Worm (Caenorhabditis elegans): Measurements from ENCODE around the gene R02D1.2.
"Not testable (repeated sequence)": the region's sequence is repeated elsewhere in the genome, so short reads cannot be mapped to it uniquely, and the experiment has no call there.

The R02D1.2 gene

ce11 chrV:4345714-4346113, 23.1 kb upstream of the R02D1.2 start, which contains the start of gene figl-1:
Gene figl-1, minus strand, starts transcription at chrV:4345999.
- TF ChIP-seq ceh-2 (tag; optimal IDR thresholded peaks at IDR 0.05) (no peak), ztf-16 (tag; optimal IDR thresholded peaks at IDR 0.05) (no peak), unc-3 (GFP tag; conservative IDR thresholded peaks at IDR 0.05) (no peak), unc-3 (tag; optimal IDR thresholded peaks at IDR 0.05) (no peak), hlh-30 (tag; optimal IDR thresholded peaks at IDR 0.05; ENCODE audit: insufficient read depth) (no peak), tbx-2 (tag; optimal IDR thresholded peaks at IDR 0.05) (no peak), K09A11.1 (tag; optimal IDR thresholded peaks at IDR 0.05; ENCODE audit: insufficient read depth) (no peak), dve-1 (tag; optimal IDR thresholded peaks at IDR 0.05) (no peak), ref-2 (tag; optimal IDR thresholded peaks at IDR 0.05) (no peak), C08G9.2 (tag; optimal IDR thresholded peaks at IDR 0.05) (no peak)

ce11 chrV:4341736-4342135, 19.1 kb upstream of the R02D1.2 start:
- TF ChIP-seq ceh-6 (GFP tag; optimal IDR thresholded peaks at IDR 0.05) (no peak), npax-4 (tag; optimal IDR thresholded peaks at IDR 0.05) (no peak), ceh-9 (tag; optimal IDR thresholded peaks at IDR 0.05) (no peak)

ce11 chrV:4341208-4341607, 18.6 kb upstream of the R02D1.2 start, which contains the start of gene glrx-3:
Gene glrx-3, minus strand, starts transcription at chrV:4341308.
- no peak for TF ChIP-seq hlh-13 (GFP tag; optimal IDR thresholded peaks at IDR 0.05)
- no peak for TF ChIP-seq T23F11.4 (GFP tag; optimal IDR thresholded peaks at IDR 0.05)
- no peak for TF ChIP-seq eyg-1 (tag; optimal IDR thresholded peaks at IDR 0.05)
- no peak for TF ChIP-seq Y22D7AL.16 (tag; optimal IDR thresholded peaks at IDR 0.05)
- TF ChIP-seq fax-1 (tag; optimal IDR thresholded peaks at IDR 0.05) = no peak
- TF ChIP-seq odd-2 (tag; optimal IDR thresholded peaks at IDR 0.05) = no peak
- no peak for TF ChIP-seq ref-2 (tag; optimal IDR thresholded peaks at IDR 0.05)
- no peak for TF ChIP-seq nhr-11 (tag; optimal IDR thresholded peaks at IDR 0.05)
- no peak for TF ChIP-seq ahr-1 (tag; optimal IDR thresholded peaks at IDR 0.05)
- TF ChIP-seq mec-3 (tag; optimal IDR thresholded peaks at IDR 0.05; ENCODE audit: borderline replicate concordance) = no peak
- TF ChIP-seq elt-2 (tag; optimal IDR thresholded peaks at IDR 0.05) = no peak
- no peak for TF ChIP-seq lim-6 (tag; optimal IDR thresholded peaks at IDR 0.05)
- no peak for TF ChIP-seq hlh-6 (tag; optimal IDR thresholded peaks at IDR 0.05)
- no peak for TF ChIP-seq ceh-9 (tag; optimal IDR thresholded peaks at IDR 0.05)

DNA sequence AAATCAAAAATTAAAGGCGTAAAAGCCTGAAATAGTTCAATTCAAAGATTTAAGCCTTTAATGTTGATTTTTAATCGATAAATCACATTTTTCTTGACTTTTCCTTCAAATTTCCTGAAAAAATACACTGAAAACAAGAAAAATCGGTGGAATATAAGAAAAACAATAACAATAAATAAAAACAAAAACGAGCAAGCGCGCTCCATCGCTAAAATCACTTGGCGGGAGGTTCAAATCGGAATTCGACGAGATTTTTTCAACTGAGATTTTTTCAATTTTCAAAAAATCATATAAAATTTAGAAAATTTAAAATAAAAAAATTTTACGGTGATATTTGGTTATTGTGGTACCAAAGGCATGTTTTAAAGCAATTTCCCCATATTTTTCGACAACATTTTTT, 16.9 kb upstream of the R02D1.2 start:
- TF ChIP-seq ceh-9 (tag; optimal IDR thresholded peaks at IDR 0.05) (no peak), sox-4 (tag; optimal IDR thresholded peaks at IDR 0.05) (no peak), ceh-31 (tag; optimal IDR thresholded peaks at IDR 0.05) (no peak), ceh-24 (tag; optimal IDR thresholded peaks at IDR 0.05) (no peak), pat-9 (tag; optimal IDR thresholded peaks at IDR 0.05) (no peak), ceh-14 (tag; optimal IDR thresholded peaks at IDR 0.05) (no peak), tbx-2 (tag; optimal IDR thresholded peaks at IDR 0.05) (no peak), ceh-19 (GFP tag; optimal IDR thresholded peaks at IDR 0.05) (no peak), Y22D7AL.16 (tag; optimal IDR thresholded peaks at IDR 0.05) (no peak), pros-1 (tag; optimal IDR thresholded peaks at IDR 0.05) (no peak), unc-55 (GFP tag; optimal IDR thresholded peaks at IDR 0.05) (no peak), T23F11.4 (GFP tag; optimal IDR thresholded peaks at IDR 0.05) (no peak), ceh-30 (tag; optimal IDR thresholded peaks at IDR 0.05) (no peak), F13H6.1 (tag; optimal IDR thresholded peaks at IDR 0.05) (no peak), sox-2 (GFP tag; IDR thresholded peaks at IDR 0.05) (no peak), elt-2 (tag; optimal IDR thresholded peaks at IDR 0.05) (no peak), ceh-6 (GFP tag; optimal IDR thresholded peaks at IDR 0.05) (no peak)

ce11 chrV:4336462-4336861, 13.9 kb upstream of the R02D1.2 start, which contains the start of gene irld-1:
Gene irld-1, plus strand, starts transcription at chrV:4336762.
- not testable (repeated sequence) for TF ChIP-seq T23F11.4 (GFP tag; optimal IDR thresholded peaks at IDR 0.05); ceh-34 (tag; optimal IDR thresholded peaks at IDR 0.05); ceh-6 (GFP tag; optimal IDR thresholded peaks at IDR 0.05)

All from whole organism, late embryonic.